Fruit fly (Drosophila melanogaster) whole organism, embryonic: ENCODE data around the gene Arp8.

Source experiments
- ATbp ChIP-seq: fragments of 200-800 bp; sonication (Bioruptor generic); optimal IDR thresholded peaks from 2 replicates; lab custom pipeline; 2017; ENCODE audit warnings: missing biosample characterization, mild to moderate bottlenecking, missing genetic modification characterization, missing genetic modification reagents
- C15 ChIP-seq: fragments of 200-800 bp; sonication (Bioruptor generic); IDR thresholded peaks from 3 replicates; pipeline ENCODE4 v1.3.6; 2022; ENCODE audit warnings: missing biosample characterization, missing genetic modification characterization
- CG10267 ChIP-seq: fragments of 200-800 bp; sonication (Bioruptor generic); optimal IDR thresholded peaks from 2 replicates; lab custom pipeline; 2018; ENCODE audit warnings: missing biosample characterization, mild to moderate bottlenecking, missing genetic modification characterization, moderate library complexity
- CG14014 ChIP-seq: fragments of 200-800 bp; sonication (Bioruptor generic); IDR thresholded peaks from 2 replicates; pipeline ENCODE4 v1.3.6; 2022; ENCODE audit warnings: missing biosample characterization, missing genetic modification characterization
- CG14710 ChIP-seq: fragments of 200-800 bp; sonication (Bioruptor generic); optimal IDR thresholded peaks from 3 replicates; lab custom pipeline; 2019; ENCODE audit warnings: missing biosample characterization, mild to moderate bottlenecking, missing genetic modification characterization, moderate library complexity
- CG15011 ChIP-seq: fragments of 200-800 bp; sonication (Bioruptor generic); optimal IDR thresholded peaks from 3 replicates; lab custom pipeline; 2018; ENCODE audit warnings: missing biosample characterization, mild to moderate bottlenecking, missing genetic modification characterization
- CG17186 ChIP-seq: fragments of 200-800 bp; sonication (Bioruptor generic); optimal IDR thresholded peaks from 3 replicates; lab custom pipeline; 2017; ENCODE audit warnings: missing biosample characterization, missing genetic modification reagents, missing genetic modification characterization
- CG17361 ChIP-seq: fragments of 200-800 bp; sonication (Bioruptor generic); IDR thresholded peaks from 3 replicates; pipeline ENCODE4 v1.3.6; 2022; ENCODE audit warnings: missing biosample characterization, missing genetic modification characterization
- CG1832 ChIP-seq: fragments of 200-800 bp; sonication (Bioruptor generic); optimal IDR thresholded peaks from 2 replicates; lab custom pipeline; 2017; ENCODE audit warnings: missing biosample characterization, mild to moderate bottlenecking, missing genetic modification characterization, inconsistent platforms
- CG2120 ChIP-seq: fragments of 200-800 bp; sonication (Bioruptor generic); optimal IDR thresholded peaks from 3 replicates; lab custom pipeline; 2016; ENCODE audit warnings: missing biosample characterization, missing genetic modification characterization
- CG2202 ChIP-seq: fragments of 200-800 bp; sonication (Bioruptor generic); optimal IDR thresholded peaks from 2 replicates; lab custom pipeline; 2018; ENCODE audit warnings: missing biosample characterization, mild to moderate bottlenecking, missing genetic modification characterization
- CG34376 ChIP-seq: fragments of 200-800 bp; sonication (Bioruptor generic); optimal IDR thresholded peaks from 2 replicates; lab custom pipeline; 2018; ENCODE audit warnings: missing biosample characterization, mild to moderate bottlenecking, missing genetic modification characterization
- CG4328 ChIP-seq: fragments of 200-800 bp; sonication (Bioruptor generic); optimal IDR thresholded peaks from 3 replicates; lab custom pipeline; 2017; ENCODE audit warnings: missing biosample characterization, missing genetic modification reagents, missing genetic modification characterization
- CG4707 ChIP-seq: fragments of 200-800 bp; sonication (Bioruptor generic); optimal IDR thresholded peaks from 2 replicates; lab custom pipeline; 2018; ENCODE audit warnings: missing biosample characterization, mild to moderate bottlenecking, missing genetic modification characterization, moderate library complexity
- CG6272 ChIP-seq: fragments of 200-800 bp; sonication (Bioruptor generic); IDR thresholded peaks from 2 replicates; pipeline ENCODE4 v1.3.6; 2022; ENCODE audit warnings: missing biosample characterization, missing genetic modification characterization
- CG6791 ChIP-seq: fragments of 200-800 bp; sonication (Bioruptor generic); IDR thresholded peaks from 3 replicates; pipeline ENCODE4 v1.3.6; 2022; ENCODE audit warnings: missing biosample characterization, missing genetic modification characterization; ENCODE audit not compliant: partially characterized antibody
- CG7556 ChIP-seq: fragments of 200-800 bp; sonication (Bioruptor generic); optimal IDR thresholded peaks from 2 replicates; lab custom pipeline; 2017; ENCODE audit warnings: missing biosample characterization, mild to moderate bottlenecking, missing genetic modification characterization
- CG9727 ChIP-seq: fragments of 200-800 bp; sonication (Bioruptor generic); optimal IDR thresholded peaks from 3 replicates; lab custom pipeline; 2017; ENCODE audit warnings: missing biosample characterization, mild to moderate bottlenecking, missing genetic modification characterization
- CkIIα-i1 ChIP-seq: fragments of 200-800 bp; sonication (Bioruptor generic); IDR thresholded peaks from 2 replicates; pipeline ENCODE4 v1.3.6; 2022; ENCODE audit warnings: missing biosample characterization, missing genetic modification characterization
- GATAe ChIP-seq: fragments of 200-800 bp; sonication (Bioruptor generic); conservative IDR thresholded peaks from 2 replicates; pipeline ENCODE4 v1.3.6; 2022; ENCODE audit warnings: missing biosample characterization, missing genetic modification characterization
- Lhr ChIP-seq: fragments of 200-800 bp; sonication (Bioruptor generic); optimal IDR thresholded peaks from 3 replicates; lab custom pipeline; 2017; ENCODE audit warnings: mild to moderate bottlenecking, missing biosample characterization, missing genetic modification reagents, missing genetic modification characterization
- Lim3 ChIP-seq: fragments of 200-800 bp; sonication (Bioruptor generic); IDR thresholded peaks from 2 replicates; pipeline ENCODE4 v1.3.6; 2022; ENCODE audit warnings: missing biosample characterization, missing genetic modification characterization
- Max ChIP-seq: fragments of 200-800 bp; sonication (Bioruptor generic); optimal IDR thresholded peaks from 2 replicates; lab custom pipeline; 2016; ENCODE audit warnings: missing biosample characterization, mild to moderate bottlenecking, missing genetic modification characterization
- Med ChIP-seq: fragments of 200-800 bp; sonication (Bioruptor generic); peaks from one replicate; lab custom pipeline; 2016; ENCODE audit warnings: missing biosample characterization, missing genetic modification characterization, mild to moderate bottlenecking, inconsistent platforms, moderate library complexity
- Nf-YC ChIP-seq: fragments of 200-800 bp; optimal IDR thresholded peaks from 3 replicates; lab custom pipeline; 2019; ENCODE audit warnings: missing biosample characterization, mild to moderate bottlenecking, missing genetic modification characterization, moderate library complexity
- Oli ChIP-seq: fragments of 200-800 bp; sonication (Bioruptor generic); optimal IDR thresholded peaks from 2 replicates; lab custom pipeline; 2018; ENCODE audit warnings: missing biosample characterization, mild to moderate bottlenecking, missing genetic modification characterization, moderate library complexity
- Sox102F ChIP-seq: fragments of 200-800 bp; sonication (Bioruptor generic); optimal IDR thresholded peaks from 2 replicates; lab custom pipeline; 2018; ENCODE audit warnings: missing biosample characterization, mild to moderate bottlenecking, missing genetic modification characterization, moderate library complexity
- Spps ChIP-seq: fragments of 200-800 bp; sonication (Bioruptor generic); optimal IDR thresholded peaks from 2 replicates; lab custom pipeline; 2018; ENCODE audit warnings: missing biosample characterization, mild to moderate bottlenecking, missing genetic modification characterization
- Xbp1 ChIP-seq: fragments of 200-800 bp; sonication (Bioruptor generic); optimal IDR thresholded peaks from 3 replicates; lab custom pipeline; 2016; ENCODE audit warnings: missing biosample characterization, mild to moderate bottlenecking, missing genetic modification characterization
- ara ChIP-seq: fragments of 200-800 bp; sonication (Bioruptor generic); IDR thresholded peaks from 2 replicates; pipeline ENCODE4 v1.3.6; 2022; ENCODE audit warnings: missing biosample characterization, missing genetic modification characterization
- ash1 ChIP-seq: fragments of 200-800 bp; sonication (Bioruptor generic); optimal IDR thresholded peaks from 2 replicates; lab custom pipeline; 2018; ENCODE audit warnings: missing biosample characterization, mild to moderate bottlenecking, missing genetic modification characterization
- bcd ChIP-seq: fragments of 200-800 bp; sonication (Bioruptor generic); optimal IDR thresholded peaks from 2 replicates; lab custom pipeline; 2017; ENCODE audit warnings: missing biosample characterization, mild to moderate bottlenecking, missing genetic modification characterization
- cato ChIP-seq: fragments of 200-800 bp; sonication (Bioruptor generic); optimal IDR thresholded peaks from 2 replicates; lab custom pipeline; 2016; ENCODE audit warnings: missing biosample characterization, missing genetic modification characterization, borderline replicate concordance
- crp ChIP-seq, 2 experiments: fragments of 200-800 bp; sonication (Bioruptor generic); optimal IDR thresholded peaks; 2 replicates in 1 of 2; 3 replicates in 1 of 2; lab custom pipeline; 2017; ENCODE audit warnings: missing biosample characterization in 2 of 2, missing genetic modification characterization in 2 of 2, mild to moderate bottlenecking in 1 of 2, moderate library complexity in 1 of 2
- dpn ChIP-seq, 2 experiments: fragments of 200-800 bp; sonication (Bioruptor generic); optimal IDR thresholded peaks; 3 replicates each; lab custom pipeline; 2016; ENCODE audit warnings: missing biosample characterization in 2 of 2, missing genetic modification characterization in 2 of 2
- ewg ChIP-seq: fragments of 200-800 bp; sonication (Bioruptor generic); optimal IDR thresholded peaks from 3 replicates; lab custom pipeline; 2017; ENCODE audit warnings: mild to moderate bottlenecking, missing biosample characterization, missing genetic modification reagents, missing genetic modification characterization
- exex ChIP-seq: fragments of 200-800 bp; sonication (Bioruptor generic); optimal IDR thresholded peaks from 4 replicates; lab custom pipeline; 2018; ENCODE audit warnings: missing biosample characterization, mild to moderate bottlenecking, missing genetic modification characterization, moderate library complexity
- fd64A ChIP-seq: fragments of 200-800 bp; sonication (Bioruptor generic); optimal IDR thresholded peaks from 3 replicates; lab custom pipeline; 2018; ENCODE audit warnings: missing biosample characterization, mild to moderate bottlenecking, missing genetic modification characterization
- gsb ChIP-seq: fragments of 200-800 bp; sonication (Bioruptor generic); IDR thresholded peaks from 2 replicates; pipeline ENCODE4 v1.3.6; 2022; ENCODE audit warnings: missing biosample characterization, missing genetic modification characterization
- jigr1 ChIP-seq: fragments of 200-800 bp; sonication (Bioruptor generic); IDR thresholded peaks from 3 replicates; pipeline ENCODE4 v1.3.6; 2022; ENCODE audit warnings: missing biosample characterization, missing genetic modification characterization
- jing ChIP-seq: fragments of 200-800 bp; sonication (Bioruptor generic); optimal IDR thresholded peaks from 2 replicates; lab custom pipeline; 2018; ENCODE audit warnings: missing biosample characterization, mild to moderate bottlenecking, missing genetic modification characterization
- lmd ChIP-seq: fragments of 200-800 bp; sonication (Bioruptor generic); IDR thresholded peaks from 2 replicates; pipeline ENCODE4 v1.3.6; 2022; ENCODE audit warnings: missing biosample characterization, missing genetic modification characterization
- mirr ChIP-seq: fragments of 200-800 bp; sonication (Bioruptor generic); optimal IDR thresholded peaks from 3 replicates; lab custom pipeline; 2018; ENCODE audit warnings: missing biosample characterization, mild to moderate bottlenecking, missing genetic modification characterization
- nerfin-2 ChIP-seq: fragments of 200-800 bp; sonication (Bioruptor generic); IDR thresholded peaks from 2 replicates; pipeline ENCODE4 v1.3.6; 2022; ENCODE audit warnings: missing biosample characterization, missing genetic modification characterization; ENCODE audit not compliant: partially characterized antibody
- org-1 ChIP-seq: fragments of 200-800 bp; sonication (Bioruptor generic); optimal IDR thresholded peaks from 2 replicates; lab custom pipeline; 2017; ENCODE audit warnings: missing biosample characterization, missing genetic modification characterization
- prd ChIP-seq, 3 experiments: fragments of >200 bp in 2 of 3; fragments of 200-800 bp in 1 of 3; sonication (Bioruptor generic) in 1 of 3; optimal IDR thresholded peaks in 2 of 3; IDR thresholded peaks in 1 of 3; 2 replicates in 2 of 3; 3 replicates in 1 of 3; pipeline versions ENCODE4 v1.3.6 to Lab custom; 2017 to 2022; ENCODE audit warnings: missing biosample characterization in 1 of 3, missing genetic modification characterization in 1 of 3
- stc ChIP-seq: fragments of 200-800 bp; sonication (Bioruptor generic); IDR thresholded peaks from 2 replicates; pipeline ENCODE4 v1.3.6; 2022; ENCODE audit warnings: missing biosample characterization, missing genetic modification characterization
- tap ChIP-seq: fragments of 200-800 bp; optimal IDR thresholded peaks from 3 replicates; lab custom pipeline; 2019; ENCODE audit warnings: missing biosample characterization, mild to moderate bottlenecking, missing genetic modification characterization, moderate library complexity

Gene Arp8

dm6 chrX:17856458-17857277 lies 3.9 kb downstream of the Arp8 start, which contains the start of gene Srx (continued):
- TF ChIP-seq CG6791 (GFP tag; lab: Robert Waterston, UW) = no peak
- TF ChIP-seq fd64A (GFP tag; lab: Kevin White, UChicago) = no peak
- TF ChIP-seq CG6272 (GFP tag; lab: Robert Waterston, UW) = no peak
- TF ChIP-seq CG2120 (GFP tag; lab: Kevin White, UChicago) = peak; percentile 30
- TF ChIP-seq CG14710 (tag; lab: Kevin White, UChicago) = peak; percentile 35
- TF ChIP-seq stc = no peak
- TF ChIP-seq CG4328 = peak; percentile 34
- no peak for TF ChIP-seq CG4707 (GFP tag; lab: Kevin White, UChicago)
- TF ChIP-seq mirr (GFP tag; lab: Kevin White, UChicago) = peak; percentile 51
- TF ChIP-seq Oli (tag; lab: Kevin White, UChicago) = no peak
- no peak for TF ChIP-seq Spps
- TF ChIP-seq CG10267 (tag; lab: Kevin White, UChicago) = peak; percentile 15
- TF ChIP-seq ewg (GFP tag; lab: Kevin White, UChicago) = no peak
- TF ChIP-seq Med = peak; percentile 50
- no peak for TF ChIP-seq tap
- peak; percentile 2 for TF ChIP-seq bcd (GFP tag; lab: Kevin White, UChicago)
- TF ChIP-seq CG9727 (GFP tag; lab: Kevin White, UChicago) = no peak
- TF ChIP-seq exex = peak; percentile 50
- TF ChIP-seq ash1 = no peak
- TF ChIP-seq dpn (GFP tag; optimal IDR thresholded peaks at IDR 0.05; lab: Kevin White, UChicago) = peak in 1 of 2 experiments; percentile 33
- TF ChIP-seq lmd (GFP tag; lab: Robert Waterston, UW) = no peak
- no peak for TF ChIP-seq GATAe (GFP tag; lab: Robert Waterston, UW)
- TF ChIP-seq Sox102F (GFP tag; lab: Kevin White, UChicago) = no peak
- peak; percentile 79 for TF ChIP-seq CG34376 (GFP tag; lab: Kevin White, UChicago)
- TF ChIP-seq CG1832 (GFP tag; lab: Kevin White, UChicago) = no peak
- TF ChIP-seq ara = no peak
- TF ChIP-seq Nf-YC (tag; lab: Kevin White, UChicago) = peak; percentile 67
- no peak for TF ChIP-seq jing (GFP tag; lab: Kevin White, UChicago)
- no peak for TF ChIP-seq CG2202
- peak; percentile 5 for TF ChIP-seq CG7556 (GFP tag; lab: Kevin White, UChicago)
- TF ChIP-seq jigr1 (GFP tag; lab: Robert Waterston, UW) = no peak
- TF ChIP-seq prd (optimal IDR thresholded peaks at IDR 0.05; lab: Kevin White, UChicago) = no peak
- no peak for TF ChIP-seq prd (GFP tag; IDR thresholded peaks at IDR 0.05; lab: Robert Waterston, UW)
- peak; percentile 1 for TF ChIP-seq CG17186
- no peak for TF ChIP-seq nerfin-2
- no peak for TF ChIP-seq Max (GFP tag; lab: Kevin White, UChicago)
- TF ChIP-seq Lhr = peak; percentile 23
- TF ChIP-seq C15 (GFP tag; lab: Robert Waterston, UW) = no peak
- no peak for TF ChIP-seq CkIIα-i1
- peak; percentile 24 for TF ChIP-seq org-1
- no peak for TF ChIP-seq cato (GFP tag; lab: Kevin White, UChicago)
- TF ChIP-seq CG14014 (GFP tag; lab: Robert Waterston, UW) = no peak
- TF ChIP-seq Xbp1 (GFP tag; lab: Kevin White, UChicago) = peak; percentile 2
- peak; percentile 42 for TF ChIP-seq ATbp (GFP tag; lab: Kevin White, UChicago)
- TF ChIP-seq CG17361 (GFP tag; lab: Robert Waterston, UW) = no peak; the same call in 2 of the 3 replicates
- TF ChIP-seq gsb = no peak
- TF ChIP-seq Lim3 (GFP tag; lab: Robert Waterston, UW) = no peak
- TF ChIP-seq crp (GFP tag; optimal IDR thresholded peaks at IDR 0.05; lab: Kevin White, UChicago) = peak in 1 of 2 experiments; percentile 75
- TF ChIP-seq CG15011 (GFP tag; lab: Kevin White, UChicago) = no peak
